Fruit fly (Drosophila melanogaster) whole organism, prepupa: ENCODE measurements around the gene Tusp.

Experiments
- Blimp-1 ChIP-seq: fragments of 200-800 bp; sonication (Bioruptor generic); optimal IDR thresholded peaks from 3 replicates; lab custom pipeline; 2017; ENCODE audit warnings: missing biosample characterization, missing genetic modification characterization, mild to moderate bottlenecking, moderate library complexity, missing genetic modification reagents
- CG10631 ChIP-seq: fragments of 200-800 bp; sonication (Bioruptor generic); optimal IDR thresholded peaks from 2 replicates; lab custom pipeline; 2016; ENCODE audit warnings: missing biosample characterization, missing genetic modification characterization
- CG11762 ChIP-seq: fragments of 200-800 bp; sonication (Bioruptor generic); optimal IDR thresholded peaks from 3 replicates; lab custom pipeline; 2016; ENCODE audit warnings: missing biosample characterization, missing genetic modification characterization; ENCODE audit not compliant: insufficient read depth
- CG11902 ChIP-seq: fragments of 200-800 bp; sonication (Bioruptor generic); optimal IDR thresholded peaks from 3 replicates; lab custom pipeline; 2016; ENCODE audit warnings: missing biosample characterization, missing genetic modification characterization
- CG15336 ChIP-seq: fragments of 200-800 bp; sonication (Bioruptor generic); IDR thresholded peaks from 2 replicates; pipeline ENCODE4 v1.3.6; 2022; ENCODE audit warnings: missing biosample characterization, missing genetic modification characterization
- CG1621 ChIP-seq: fragments of 200-800 bp; sonication (Bioruptor generic); optimal IDR thresholded peaks from 3 replicates; lab custom pipeline; 2018; ENCODE audit warnings: missing biosample characterization, mild to moderate bottlenecking, missing genetic modification characterization
- CG16779 ChIP-seq: fragments of 200-800 bp; sonication (Bioruptor generic); optimal IDR thresholded peaks from 3 replicates; lab custom pipeline; 2017; ENCODE audit warnings: missing biosample characterization, mild to moderate bottlenecking, missing genetic modification characterization
- CG31627 ChIP-seq: fragments of 200-800 bp; sonication (Bioruptor generic); optimal IDR thresholded peaks from 3 replicates; lab custom pipeline; 2016; ENCODE audit warnings: missing biosample characterization, missing genetic modification characterization
- CG32006 ChIP-seq: fragments of 200-800 bp; sonication (Bioruptor generic); optimal IDR thresholded peaks from 3 replicates; lab custom pipeline; 2017; ENCODE audit warnings: missing biosample characterization, mild to moderate bottlenecking, missing genetic modification characterization
- CG3919 ChIP-seq: fragments of 200-800 bp; sonication (Bioruptor generic); optimal IDR thresholded peaks from 3 replicates; lab custom pipeline; 2016; ENCODE audit warnings: missing biosample characterization, missing genetic modification characterization
- CG4318 ChIP-seq: fragments of 200-800 bp; sonication (Bioruptor generic); optimal IDR thresholded peaks from 3 replicates; lab custom pipeline; 2017; ENCODE audit warnings: missing biosample characterization, mild to moderate bottlenecking, missing genetic modification characterization
- CG6163 ChIP-seq: fragments of 200-800 bp; sonication (Bioruptor generic); IDR thresholded peaks from 3 replicates; pipeline ENCODE4 v1.3.6; 2022; ENCODE audit warnings: missing biosample characterization, missing genetic modification characterization
- CG6792 ChIP-seq: fragments of 200-800 bp; sonication (Bioruptor generic); optimal IDR thresholded peaks from 3 replicates; lab custom pipeline; 2016; ENCODE audit warnings: missing biosample characterization, missing genetic modification characterization
- CG6808 ChIP-seq: fragments of 200-800 bp; sonication (Bioruptor generic); optimal IDR thresholded peaks from 3 replicates; lab custom pipeline; 2017; ENCODE audit warnings: missing biosample characterization, missing genetic modification characterization, mild to moderate bottlenecking, moderate library complexity, missing genetic modification reagents
- CG7368 ChIP-seq: fragments of 200-800 bp; sonication (Bioruptor generic); optimal IDR thresholded peaks from 3 replicates; lab custom pipeline; 2016; ENCODE audit warnings: missing biosample characterization, missing genetic modification characterization
- CG8119 ChIP-seq: fragments of 200-800 bp; sonication (Bioruptor generic); IDR thresholded peaks from 3 replicates; pipeline ENCODE4 v1.3.6; 2022; ENCODE audit warnings: missing biosample characterization, missing genetic modification characterization
- CG8319 ChIP-seq: fragments of 200-800 bp; sonication (Bioruptor generic); optimal IDR thresholded peaks from 3 replicates; lab custom pipeline; 2016; ENCODE audit warnings: missing biosample characterization, missing genetic modification characterization
- CG8632 ChIP-seq: fragments of 200-800 bp; sonication (Bioruptor generic); optimal IDR thresholded peaks from 3 replicates; lab custom pipeline; 2016; ENCODE audit warnings: missing biosample characterization, missing genetic modification characterization
- CG9139 ChIP-seq: fragments of 200-800 bp; sonication (Bioruptor generic); optimal IDR thresholded peaks from 3 replicates; lab custom pipeline; 2017; ENCODE audit warnings: missing biosample characterization, mild to moderate bottlenecking, missing genetic modification characterization
- Eip75B ChIP-seq: fragments of 200-800 bp; sonication (Bioruptor generic); optimal IDR thresholded peaks from 3 replicates; lab custom pipeline; 2016; ENCODE audit warnings: missing biosample characterization, missing genetic modification characterization
- Eip78C ChIP-seq: fragments of 200-800 bp; sonication (Bioruptor generic); peaks from one replicate; lab custom pipeline; 2016; ENCODE audit warnings: missing biosample characterization, missing genetic modification characterization
- Eip93F ChIP-seq: fragments of 200-800 bp; sonication (Bioruptor generic); optimal IDR thresholded peaks from 2 replicates; lab custom pipeline; 2016; ENCODE audit warnings: missing biosample characterization, mild to moderate bottlenecking, missing genetic modification characterization
- Ets21C ChIP-seq: fragments of 200-800 bp; sonication (Bioruptor generic); optimal IDR thresholded peaks from 3 replicates; lab custom pipeline; 2016; ENCODE audit warnings: missing biosample characterization, missing genetic modification characterization
- Gug ChIP-seq: fragments of 200-800 bp; sonication (Bioruptor generic); IDR thresholded peaks from 2 replicates; pipeline ENCODE4 v1.3.6; 2022; ENCODE audit warnings: missing biosample characterization, missing genetic modification characterization
- Hr38 ChIP-seq: sonication (Bioruptor generic); optimal IDR thresholded peaks from 2 replicates; lab custom pipeline; 2016; ENCODE audit warnings: missing biosample characterization, missing genetic modification characterization
- Hr39 ChIP-seq: fragments of 200-800 bp; sonication (Bioruptor generic); optimal IDR thresholded peaks from 2 replicates; lab custom pipeline; 2016; ENCODE audit warnings: missing biosample characterization, missing genetic modification characterization
- Lpt ChIP-seq: fragments of 200-800 bp; sonication (Bioruptor generic); optimal IDR thresholded peaks from 3 replicates; lab custom pipeline; 2016; ENCODE audit warnings: missing biosample characterization, missing genetic modification characterization
- Met ChIP-seq: fragments of 200-800 bp; sonication (Bioruptor generic); optimal IDR thresholded peaks from 3 replicates; lab custom pipeline; 2016; ENCODE audit warnings: missing biosample characterization, missing genetic modification characterization
- OdsH ChIP-seq: fragments of 200-800 bp; sonication (Bioruptor generic); optimal IDR thresholded peaks from 3 replicates; lab custom pipeline; 2016; ENCODE audit warnings: missing biosample characterization, missing genetic modification characterization
- Smox ChIP-seq: fragments of 200-800 bp; sonication (Bioruptor generic); optimal IDR thresholded peaks from 3 replicates; lab custom pipeline; 2016; ENCODE audit warnings: missing biosample characterization, missing genetic modification characterization
- Sox14 ChIP-seq: fragments of 200-800 bp; sonication (Bioruptor generic); optimal IDR thresholded peaks from 3 replicates; lab custom pipeline; 2016; ENCODE audit warnings: missing biosample characterization, missing genetic modification characterization
- Sox15 ChIP-seq: fragments of 200-800 bp; sonication (Bioruptor generic); optimal IDR thresholded peaks from 3 replicates; lab custom pipeline; 2016; ENCODE audit warnings: missing biosample characterization, missing genetic modification characterization
- achi ChIP-seq: fragments of 200-800 bp; sonication (Bioruptor generic); optimal IDR thresholded peaks from 3 replicates; lab custom pipeline; 2016; ENCODE audit warnings: missing biosample characterization, missing genetic modification characterization
- acj6 ChIP-seq: fragments of 200-800 bp; sonication (Bioruptor generic); optimal IDR thresholded peaks from 3 replicates; lab custom pipeline; 2016; ENCODE audit warnings: missing biosample characterization, missing genetic modification characterization
- cyc ChIP-seq: fragments of 200-800 bp; sonication (Bioruptor generic); optimal IDR thresholded peaks from 3 replicates; lab custom pipeline; 2016; ENCODE audit warnings: missing biosample characterization, missing genetic modification characterization
- dac ChIP-seq: fragments of 200-800 bp; sonication (Bioruptor generic); optimal IDR thresholded peaks from 2 replicates; lab custom pipeline; 2017; ENCODE audit warnings: missing biosample characterization, mild to moderate bottlenecking, missing genetic modification characterization
- dsx ChIP-seq: fragments of 200-800 bp; optimal IDR thresholded peaks from 3 replicates; lab custom pipeline; 2019; ENCODE audit warnings: missing biosample characterization, mild to moderate bottlenecking, missing genetic modification characterization, moderate library complexity; ENCODE audit not compliant: poor library complexity, severe bottlenecking
- eg ChIP-seq: fragments of 200-800 bp; sonication (Bioruptor generic); IDR thresholded peaks from 3 replicates; pipeline ENCODE4 v1.3.6; 2022; ENCODE audit warnings: missing biosample characterization, missing genetic modification characterization
- esn ChIP-seq: fragments of 200-800 bp; sonication (Bioruptor generic); optimal IDR thresholded peaks from 2 replicates; lab custom pipeline; 2016; ENCODE audit warnings: missing biosample characterization, mild to moderate bottlenecking, missing genetic modification characterization, moderate library complexity
- fd59A ChIP-seq: fragments of 200-800 bp; sonication (Bioruptor generic); optimal IDR thresholded peaks from 2 replicates; lab custom pipeline; 2017; ENCODE audit warnings: missing biosample characterization, mild to moderate bottlenecking, missing genetic modification characterization, missing genetic modification reagents
- fkh ChIP-seq: fragments of 200-800 bp; sonication (Bioruptor generic); optimal IDR thresholded peaks from 3 replicates; lab custom pipeline; 2017; ENCODE audit warnings: missing biosample characterization, mild to moderate bottlenecking, missing genetic modification characterization, moderate library complexity
- lz ChIP-seq: fragments of 200-800 bp; sonication (Bioruptor generic); optimal IDR thresholded peaks from 3 replicates; lab custom pipeline; 2016; ENCODE audit warnings: missing biosample characterization, missing genetic modification characterization
- net ChIP-seq: fragments of 200-800 bp; sonication (Bioruptor generic); optimal IDR thresholded peaks from 3 replicates; lab custom pipeline; 2016; ENCODE audit warnings: missing biosample characterization, missing genetic modification characterization
- pdm3 ChIP-seq: fragments of 200-800 bp; sonication (Bioruptor generic); optimal IDR thresholded peaks from 3 replicates; lab custom pipeline; 2016; ENCODE audit warnings: missing biosample characterization, missing genetic modification characterization
- salr ChIP-seq, 2 experiments: fragments of 200-800 bp; sonication (Bioruptor generic); optimal IDR thresholded peaks; 3 replicates each; lab custom pipeline; 2016 to 2018; ENCODE audit warnings: missing biosample characterization in 2 of 2, missing genetic modification characterization in 2 of 2, mild to moderate bottlenecking in 1 of 2
- spab ChIP-seq: fragments of 200-800 bp; sonication (Bioruptor generic); optimal IDR thresholded peaks from 2 replicates; lab custom pipeline; 2017; ENCODE audit warnings: missing biosample characterization, mild to moderate bottlenecking, missing genetic modification characterization, missing genetic modification reagents
- svp ChIP-seq: fragments of 200-800 bp; sonication (Bioruptor generic); peaks from one replicate; lab custom pipeline; 2016; ENCODE audit warnings: missing biosample characterization, missing genetic modification characterization
- vri ChIP-seq: fragments of 200-800 bp; sonication (Bioruptor generic); optimal IDR thresholded peaks from 3 replicates; lab custom pipeline; 2016; ENCODE audit warnings: missing biosample characterization, mild to moderate bottlenecking, missing genetic modification characterization

Tusp gene

DNA sequence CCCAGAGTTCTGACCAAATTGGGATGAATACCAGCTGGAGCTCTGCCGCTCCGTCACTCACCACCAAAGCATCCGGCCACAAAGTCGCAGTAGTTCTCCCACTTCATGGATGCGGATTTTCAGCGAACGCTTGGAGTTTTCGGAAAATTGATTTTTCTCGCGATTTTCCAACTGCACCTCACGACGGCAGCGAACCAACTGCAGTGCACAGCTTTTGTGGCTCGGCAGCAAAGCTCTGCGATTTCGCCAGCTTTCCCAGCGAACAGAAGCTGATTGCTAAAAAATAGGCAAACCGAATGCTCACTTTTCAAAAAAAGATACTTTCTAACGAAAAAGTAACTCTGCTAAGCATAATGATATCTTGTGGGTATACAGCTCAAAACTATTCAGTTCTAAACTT, 46.6 kb upstream of the Tusp start, which contains the start of gene CG5646 (continued):
- no peak for TF ChIP-seq CG10631 (GFP tag; lab: Kevin White, UChicago)
- peak; percentile 28 for TF ChIP-seq Eip78C (GFP tag; lab: Kevin White, UChicago)

DNA sequence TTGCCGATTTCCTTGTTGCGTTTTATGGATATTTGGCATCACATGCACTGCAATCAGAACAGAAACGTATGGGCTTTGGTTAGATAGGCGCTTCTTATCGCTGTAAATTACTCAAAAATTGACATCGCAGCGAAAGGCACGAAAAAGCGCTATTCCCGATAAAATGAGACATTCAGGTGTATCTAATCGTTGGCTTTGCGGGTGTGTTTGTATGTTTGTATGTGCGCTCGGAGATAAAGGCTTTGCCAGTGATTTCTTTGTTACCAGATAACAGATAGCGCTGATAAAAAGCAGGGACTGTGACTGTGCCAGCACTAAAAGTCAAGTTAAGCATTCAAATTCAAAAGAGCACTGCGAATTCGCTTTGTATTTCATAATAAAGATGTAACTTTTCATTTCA, 39.1 kb upstream of the Tusp start:
- TF ChIP-seq vri (GFP tag; lab: Kevin White, UChicago) (peak; percentile 19), Ets21C (GFP tag; lab: Kevin White, UChicago) (no peak), lz (no peak), Eip93F (peak; percentile 29), Blimp-1 (GFP tag; lab: Kevin White, UChicago) (no peak)

dm6 chr3R:27569706-27570105, 38.0 kb upstream of the Tusp start:
- TF ChIP-seq net (peak; percentile 89), dac (GFP tag; lab: Kevin White, UChicago) (peak; percentile 91), achi (peak; percentile 93), Sox14 (GFP tag; lab: Kevin White, UChicago) (peak; percentile 88), CG3919 (GFP tag; lab: Kevin White, UChicago) (peak; percentile 95), CG15336 (GFP tag; lab: Robert Waterston, UW) (peak; percentile 97), eg (GFP tag; lab: Robert Waterston, UW) (peak; percentile 98), Lpt (GFP tag; lab: Kevin White, UChicago) (peak; percentile 94), CG10631 (GFP tag; lab: Kevin White, UChicago) (peak; percentile 77), esn (GFP tag; lab: Kevin White, UChicago) (peak; percentile 87), Gug (GFP tag; lab: Robert Waterston, UW) (peak; percentile 93), Met (GFP tag; lab: Kevin White, UChicago) (peak; percentile 92), Eip93F (peak; percentile 45), Hr39 (GFP tag; lab: Kevin White, UChicago) (no peak), CG7368 (GFP tag; lab: Kevin White, UChicago) (peak; percentile 90), Eip75B (no peak), CG8119 (peak; percentile 96), CG11902 (GFP tag; lab: Kevin White, UChicago) (peak; percentile 92), fkh (no peak), CG4318 (no peak), fd59A (peak; percentile 49), dsx (GFP tag; lab: Kevin White, UChicago) (peak; percentile 66), CG9139 (GFP tag; lab: Kevin White, UChicago) (peak; percentile 53), Hr38 (GFP tag; lab: Kevin White, UChicago) (peak; percentile 61), pdm3 (GFP tag; lab: Kevin White, UChicago) (peak; percentile 87), Smox (no peak), cyc (GFP tag; lab: Kevin White, UChicago) (peak; percentile 96), Ets21C (GFP tag; lab: Kevin White, UChicago) (no peak), spab (GFP tag; lab: Kevin White, UChicago) (peak; percentile 69), CG1621 (tag; lab: Kevin White, UChicago) (no peak), acj6 (GFP tag; lab: Kevin White, UChicago) (no peak), CG32006 (GFP tag; lab: Kevin White, UChicago) (peak; percentile 94), CG8632 (GFP tag; lab: Kevin White, UChicago) (peak; percentile 74), lz (peak; percentile 89), svp (GFP tag; lab: Kevin White, UChicago) (no peak), CG6163 (GFP tag; lab: Robert Waterston, UW) (peak; percentile 95), Sox15 (GFP tag; lab: Kevin White, UChicago) (peak; percentile 72), CG16779 (tag; lab: Kevin White, UChicago) (peak; percentile 74), CG6792 (peak; percentile 84), Blimp-1 (GFP tag; lab: Kevin White, UChicago) (peak; percentile 70), CG8319 (GFP tag; lab: Kevin White, UChicago) (peak; percentile 85), CG11762 (GFP tag; lab: Kevin White, UChicago) (peak; percentile 87), salr (GFP tag; optimal IDR thresholded peaks at IDR 0.05; lab: Kevin White, UChicago) (peak in 1 of 2 experiments; percentile 32), OdsH (GFP tag; lab: Kevin White, UChicago) (no peak), CG31627 (peak; percentile 89), CG6808 (GFP tag; lab: Kevin White, UChicago) (peak; percentile 74)
